Worm (Caenorhabditis elegans): ENCODE data around the gene srx-60.

DNA sequence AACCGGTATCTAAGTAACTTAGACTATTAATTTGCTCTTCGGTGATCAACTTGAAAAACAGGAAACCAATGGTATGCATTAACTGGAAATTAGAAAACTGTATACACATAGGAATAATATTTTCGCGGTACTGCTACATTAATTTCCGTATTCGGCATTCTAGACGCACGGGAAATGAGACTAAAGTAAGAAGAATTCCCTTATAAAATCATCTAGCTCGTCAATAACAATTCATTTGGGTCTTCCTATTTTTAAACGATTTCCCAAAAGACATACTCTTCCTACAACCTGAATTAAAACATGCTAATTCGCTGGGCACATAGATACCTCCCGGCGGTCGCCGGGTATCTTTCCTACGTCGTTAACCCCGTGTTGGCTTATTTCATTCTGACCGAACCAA, 1.7 kb downstream of the srx-60 start, which contains the start of gene srj-13:
- TF ChIP-seq him-1 (tag; optimal IDR thresholded peaks at IDR 0.05) = no peak
- TF ChIP-seq dao-5 (tag; optimal IDR thresholded peaks at IDR 0.05) = no peak
